Worm (Caenorhabditis elegans) whole organism, L1 larva: ENCODE measurements around the gene sqv-8.

Experiments
- C04F5.9 ChIP-seq: sonication (generic microtip); optimal IDR thresholded peaks from 2 replicates; lab custom pipeline; 2016; ENCODE audit warnings: missing genetic modification characterization, missing compliant biosample characterization
- Y116A8C.19 ChIP-seq: sonication (generic microtip); optimal IDR thresholded peaks from 2 replicates; lab custom pipeline; 2016; ENCODE audit warnings: missing compliant biosample characterization, missing genetic modification characterization, borderline replicate concordance
- alr-1 ChIP-seq: fragments of 200-800 bp; sonication (Bioruptor generic); optimal IDR thresholded peaks from 2 replicates; lab custom pipeline; 2018; ENCODE audit warnings: borderline replicate concordance, mild to moderate bottlenecking, missing genetic modification characterization, missing compliant biosample characterization
- aly-2 ChIP-seq: fragments of 150-350 bp; optimal IDR thresholded peaks from 2 replicates; lab custom pipeline; 2014; ENCODE audit warnings: missing biosample characterization, missing genetic modification characterization
- ama-1 ChIP-seq: fragments of 150-350 bp; optimal IDR thresholded peaks from 2 replicates; lab custom pipeline; 2014
- blmp-1 ChIP-seq: fragments of 150-350 bp; optimal IDR thresholded peaks from 2 replicates; lab custom pipeline; 2014; ENCODE audit warnings: missing biosample characterization, missing genetic modification characterization
- ceh-82 ChIP-seq, 3 experiments: fragments of 150-350 bp in 1 of 3; sonication (generic microtip) in 2 of 3; optimal IDR thresholded peaks; 2 replicates each; lab custom pipeline; 2014 to 2017; ENCODE audit warnings: missing biosample characterization in 3 of 3, missing genetic modification characterization in 3 of 3
- ceh-88 ChIP-seq: fragments of 200-800 bp; sonication (Bioruptor generic); IDR thresholded peaks from 2 replicates; pipeline ENCODE4 v1.3.6; 2022; ENCODE audit warnings: missing genetic modification characterization, missing compliant biosample characterization
- ces-1 ChIP-seq: fragments of 150-350 bp; optimal IDR thresholded peaks from 2 replicates; lab custom pipeline; 2014; ENCODE audit warnings: missing biosample characterization, missing genetic modification reagents, missing genetic modification characterization
- efl-1 ChIP-seq, 4 experiments: fragments of 150-350 bp; optimal IDR thresholded peaks in 3 of 4; peaks in 1 of 4; 1 replicate in 1 of 4; 2 replicates in 3 of 4; lab custom pipeline; 2014; ENCODE audit warnings: missing biosample characterization in 2 of 4, missing genetic modification characterization in 2 of 4, missing genetic modification reagents in 2 of 4
- efl-3 ChIP-seq: fragments of 200-800 bp; sonication (Bioruptor generic); optimal IDR thresholded peaks from 2 replicates; lab custom pipeline; 2018; ENCODE audit warnings: mild to moderate bottlenecking, missing genetic modification characterization, missing compliant biosample characterization
- elt-2 ChIP-seq: sonication (generic microtip); optimal IDR thresholded peaks from 2 replicates; lab custom pipeline; 2016; ENCODE audit warnings: missing genetic modification characterization, mild to moderate bottlenecking, inconsistent platforms, missing compliant biosample characterization, missing genetic modification reagents
- fkh-4 ChIP-seq: sonication (generic microtip); optimal IDR thresholded peaks from 2 replicates; lab custom pipeline; 2016; ENCODE audit warnings: missing compliant biosample characterization, missing genetic modification characterization, borderline replicate concordance
- fkh-8 ChIP-seq: sonication (generic microtip); optimal IDR thresholded peaks from 2 replicates; lab custom pipeline; 2016; ENCODE audit warnings: mild to moderate bottlenecking, missing genetic modification characterization, missing compliant biosample characterization
- fos-1 ChIP-seq: fragments of 150-350 bp; optimal IDR thresholded peaks from 2 replicates; lab custom pipeline; 2014; ENCODE audit warnings: missing biosample characterization, missing genetic modification characterization
- hpl-2 ChIP-seq: fragments of 150-350 bp; optimal IDR thresholded peaks from 2 replicates; lab custom pipeline; 2014; ENCODE audit warnings: missing biosample characterization, missing genetic modification reagents, missing genetic modification characterization
- isw-1 ChIP-seq: fragments of 200-800 bp; sonication (Bioruptor generic); IDR thresholded peaks from 2 replicates; pipeline ENCODE4 v1.3.6; 2022; ENCODE audit warnings: missing genetic modification characterization, missing compliant biosample characterization
- jun-1 ChIP-seq: fragments of 150-350 bp; optimal IDR thresholded peaks from 2 replicates; lab custom pipeline; 2014; ENCODE audit warnings: missing biosample characterization, missing genetic modification reagents, missing genetic modification characterization
- lin-13 ChIP-seq: fragments of 150-350 bp; optimal IDR thresholded peaks from 2 replicates; lab custom pipeline; 2014; ENCODE audit warnings: missing biosample characterization, missing genetic modification reagents, missing genetic modification characterization
- lin-35 ChIP-seq, 2 experiments: fragments of 150-350 bp; optimal IDR thresholded peaks; 2 replicates each; lab custom pipeline; 2014; ENCODE audit warnings: missing biosample characterization in 2 of 2, missing genetic modification characterization in 2 of 2, missing genetic modification reagents in 2 of 2
- lir-3 ChIP-seq: sonication (generic microtip); optimal IDR thresholded peaks from 2 replicates; lab custom pipeline; 2016; ENCODE audit warnings: mild to moderate bottlenecking, missing genetic modification characterization, moderate library complexity, missing compliant biosample characterization; ENCODE audit not compliant: poor library complexity
- mdl-1 ChIP-seq, 2 experiments: fragments of 150-350 bp; optimal IDR thresholded peaks; 2 replicates each; lab custom pipeline; 2014 to 2017; ENCODE audit warnings: missing biosample characterization in 2 of 2, missing genetic modification characterization in 2 of 2, inconsistent platforms in 1 of 2
- nhr-237 ChIP-seq: fragments of 150-350 bp; optimal IDR thresholded peaks from 2 replicates; lab custom pipeline; 2014; ENCODE audit warnings: missing biosample characterization, missing genetic modification characterization
- nhr-28 ChIP-seq: fragments of 150-350 bp; optimal IDR thresholded peaks from 2 replicates; lab custom pipeline; 2014; ENCODE audit warnings: missing biosample characterization, missing genetic modification characterization
- nhr-47 ChIP-seq: sonication (generic microtip); optimal IDR thresholded peaks from 2 replicates; lab custom pipeline; 2016; ENCODE audit warnings: mild to moderate bottlenecking, missing genetic modification characterization, moderate library complexity, missing compliant biosample characterization
- nhr-71 ChIP-seq: sonication (generic microtip); optimal IDR thresholded peaks from 2 replicates; lab custom pipeline; 2016; ENCODE audit warnings: mild to moderate bottlenecking, missing genetic modification characterization, moderate library complexity, missing compliant biosample characterization
- nhr-76 ChIP-seq: sonication (generic microtip); optimal IDR thresholded peaks from 2 replicates; lab custom pipeline; 2017; ENCODE audit warnings: missing biosample characterization, missing genetic modification characterization
- nhr-77 ChIP-seq: fragments of 150-350 bp; optimal IDR thresholded peaks from 2 replicates; lab custom pipeline; 2014; ENCODE audit warnings: missing biosample characterization, missing genetic modification characterization
- nhr-85 ChIP-seq: sonication (generic microtip); peaks from one replicate; lab custom pipeline; 2016; ENCODE audit warnings: missing genetic modification characterization, inconsistent platforms, missing compliant biosample characterization
- pax-3 ChIP-seq: fragments of 200-800 bp; sonication (Bioruptor generic); optimal IDR thresholded peaks from 2 replicates; lab custom pipeline; 2018; ENCODE audit warnings: mild to moderate bottlenecking, missing genetic modification characterization, moderate library complexity, missing compliant biosample characterization
- pqm-1 ChIP-seq: sonication (generic microtip); optimal IDR thresholded peaks from 3 replicates; lab custom pipeline; 2017; ENCODE audit warnings: missing biosample characterization, missing genetic modification characterization
- skn-1 ChIP-seq: fragments of 150-350 bp; optimal IDR thresholded peaks from 2 replicates; lab custom pipeline; 2014; ENCODE audit warnings: missing biosample characterization, missing genetic modification characterization
- snu-23 ChIP-seq: sonication (generic microtip); optimal IDR thresholded peaks from 2 replicates; lab custom pipeline; 2016; ENCODE audit warnings: missing genetic modification characterization, missing compliant biosample characterization
- sup-37 ChIP-seq: fragments of 200-800 bp; sonication (Bioruptor generic); optimal IDR thresholded peaks from 2 replicates; lab custom pipeline; 2018; ENCODE audit warnings: mild to moderate bottlenecking, missing genetic modification characterization, missing compliant biosample characterization
- tbx-2 ChIP-seq: sonication (generic microtip); optimal IDR thresholded peaks from 2 replicates; lab custom pipeline; 2016; ENCODE audit warnings: missing genetic modification characterization, missing compliant biosample characterization
- tlp-1 ChIP-seq: fragments of 150-350 bp; optimal IDR thresholded peaks from 2 replicates; lab custom pipeline; 2014; ENCODE audit warnings: missing biosample characterization, missing genetic modification characterization
- unc-86 ChIP-seq: sonication (generic microtip); optimal IDR thresholded peaks from 2 replicates; lab custom pipeline; 2016; ENCODE audit warnings: missing genetic modification characterization, missing compliant biosample characterization
- zip-4 ChIP-seq: fragments of 200-800 bp; sonication (Bioruptor generic); optimal IDR thresholded peaks from 2 replicates; lab custom pipeline; 2018; ENCODE audit warnings: mild to moderate bottlenecking, missing genetic modification characterization, moderate library complexity, missing compliant biosample characterization
- ztf-11 ChIP-seq, 2 experiments: sonication (generic microtip); optimal IDR thresholded peaks; 2 replicates each; lab custom pipeline; 2016 to 2017; ENCODE audit warnings: missing genetic modification characterization in 2 of 2, missing biosample characterization in 1 of 2, missing compliant biosample characterization in 1 of 2
- ztf-4 ChIP-seq: fragments of 150-350 bp; optimal IDR thresholded peaks from 2 replicates; lab custom pipeline; 2014; ENCODE audit warnings: missing biosample characterization, missing genetic modification characterization

The sqv-8 gene

DNA sequence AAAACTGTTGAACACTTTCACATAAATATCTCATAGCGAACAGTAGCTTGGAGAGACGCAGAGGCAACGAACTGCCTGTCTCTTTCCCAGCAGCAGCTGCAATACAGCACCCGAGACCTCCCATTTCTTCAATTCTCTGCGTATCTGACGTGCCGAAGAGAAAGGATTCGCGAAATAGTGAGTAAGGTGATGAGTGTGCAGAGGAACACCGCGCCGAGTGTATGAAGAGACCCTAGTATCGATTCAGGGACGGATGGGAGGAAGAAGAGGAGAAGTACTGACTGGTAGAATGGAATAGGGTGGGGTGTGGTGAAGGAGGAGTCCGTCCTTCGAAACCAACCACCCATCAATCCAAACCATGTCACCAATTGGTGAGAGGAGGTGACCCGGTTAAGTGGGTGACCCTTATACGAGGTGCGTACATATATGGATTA lies 639 bp upstream of the sqv-8 start (continued):
- peak; percentile 78 for TF ChIP-seq snu-23
- TF ChIP-seq ces-1: no peak
- TF ChIP-seq fos-1 (tag; lab: Kevin White, UChicago): peak; percentile 53
- peak in 1 of 2 experiments; percentile 73 for TF ChIP-seq ztf-11 (tag; optimal IDR thresholded peaks at IDR 0.05; lab: Kevin White, UChicago)
- TF ChIP-seq nhr-85 (tag; lab: Kevin White, UChicago): peak; percentile 90
- peak; percentile 64 for TF ChIP-seq jun-1 (tag; lab: Kevin White, UChicago)
- no peak for TF ChIP-seq nhr-76 (tag; lab: Kevin White, UChicago)
- peak; percentile 52 for TF ChIP-seq unc-86
- peak; percentile 37 to 74 (median 44) for TF ChIP-seq ceh-82 (tag; optimal IDR thresholded peaks at IDR 0.05; lab: Kevin White, UChicago)
- TF ChIP-seq mdl-1 (tag; optimal IDR thresholded peaks at IDR 0.05; lab: Kevin White, UChicago): peak in 1 of 2 experiments; percentile 75
- peak; percentile 95 for TF ChIP-seq blmp-1 (tag; lab: Kevin White, UChicago)

DNA sequence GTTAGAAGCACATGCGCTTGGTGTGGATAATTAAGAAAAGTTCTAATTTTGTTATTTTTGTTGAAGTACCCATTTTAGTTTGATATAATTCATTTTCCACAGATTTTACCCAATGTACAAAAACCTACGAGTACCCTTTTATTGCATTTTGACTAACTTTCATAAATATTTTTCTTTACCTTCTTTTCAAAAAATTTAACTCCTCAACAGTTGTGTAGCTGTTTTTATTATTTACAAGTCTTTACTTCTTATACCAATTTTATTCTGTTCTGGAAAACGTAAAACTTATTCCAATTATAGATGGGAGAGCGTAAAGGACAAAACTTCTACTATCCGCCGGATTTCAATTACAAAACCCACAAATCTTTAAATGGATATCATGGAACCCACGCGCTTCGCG lies 2.4 kb downstream of the sqv-8 start, which contains the start of gene ZK1307.9:
TSS of gene ZK1307.9 (plus strand) at position 301 of the 400 bp plus-strand sequence.
- TF ChIP-seq lin-35 (GFP tag; optimal IDR thresholded peaks at IDR 0.05; lab: Kevin White, UChicago) (no peak), efl-3 (GFP tag; lab: Kevin White, UChicago) (no peak), nhr-47 (tag; lab: Kevin White, UChicago) (no peak), sup-37 (GFP tag; lab: Kevin White, UChicago) (no peak), hpl-2 (GFP tag; lab: Kevin White, UChicago) (no peak)

DNA sequence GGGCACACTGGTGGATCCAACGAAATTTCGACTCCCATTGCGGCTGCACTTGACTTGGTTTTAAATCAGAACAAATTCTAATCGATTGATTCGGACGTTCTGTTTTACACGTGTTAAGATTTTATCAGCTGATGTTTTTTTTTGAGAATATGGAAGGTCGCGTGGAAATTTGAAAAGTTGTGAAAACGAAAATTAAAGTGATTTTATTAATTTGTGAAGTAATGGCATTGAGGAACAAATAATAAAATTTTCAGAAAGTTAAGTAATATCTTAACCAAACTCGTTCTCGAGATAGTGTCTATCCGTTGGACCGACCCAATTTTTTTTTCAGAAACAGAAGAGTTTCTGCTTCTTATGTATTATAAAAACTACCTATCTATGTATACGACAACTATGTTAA lies 4.9 kb downstream of the sqv-8 start, which contains the start of gene ZK1307.4:
TSS of gene ZK1307.4 (minus strand) at position 101 of the 400 bp plus-strand sequence.
- TF ChIP-seq ztf-4 (tag; lab: Kevin White, UChicago) (no peak), ztf-11 (tag; optimal IDR thresholded peaks at IDR 0.05; lab: Kevin White, UChicago) (no peak), unc-86 (no peak), lin-13 (GFP tag; lab: Kevin White, UChicago) (no peak), snu-23 (no peak), nhr-28 (tag; lab: Kevin White, UChicago) (no peak), alr-1 (no peak), fkh-8 (tag; lab: Kevin White, UChicago) (no peak), Y116A8C.19 (tag; lab: Kevin White, UChicago) (no peak), fkh-4 (tag; lab: Kevin White, UChicago) (no peak), nhr-71 (tag; lab: Kevin White, UChicago) (no peak), jun-1 (tag; lab: Kevin White, UChicago) (no peak), tlp-1 (tag; lab: Kevin White, UChicago) (no peak), efl-1 (optimal IDR thresholded peaks at IDR 0.05; lab: Kevin White, UChicago) (no peak), efl-1 (GFP tag; optimal IDR thresholded peaks at IDR 0.05 in 1 of 2; lab: Kevin White, UChicago) (no peak), C04F5.9 (tag; lab: Kevin White, UChicago) (no peak), aly-2 (no peak), lir-3 (no peak)
- TF ChIP-seq, all 84 proteins: peak for 0

ce11 chrII:9652919-9653318 lies 6.1 kb downstream of the sqv-8 start, which contains the start of gene ZK1307.3:
ZK1307.3 (minus strand) TSS chrII:9653019.
- no peak for TF ChIP-seq elt-2 (tag; lab: Kevin White, UChicago)
- TF ChIP-seq tbx-2 (tag; lab: Kevin White, UChicago): no peak
- no peak for TF ChIP-seq isw-1 (GFP tag; lab: Robert Waterston, UW)
- TF ChIP-seq nhr-28 (tag; lab: Kevin White, UChicago): no peak
- TF ChIP-seq sup-37 (GFP tag; lab: Kevin White, UChicago): no peak
- TF ChIP-seq ceh-82 (tag; optimal IDR thresholded peaks at IDR 0.05; lab: Kevin White, UChicago): no peak

ce11 chrII:9653679-9654078 lies 6.9 kb downstream of the sqv-8 start, which contains the start of gene ZK1307.2:
ZK1307.2 (minus strand) TSS chrII:9653952.
- no peak for TF ChIP-seq nhr-28 (tag; lab: Kevin White, UChicago)
- no peak for TF ChIP-seq pax-3
- no peak for TF ChIP-seq nhr-77
- no peak for TF ChIP-seq pqm-1
- no peak for TF ChIP-seq zip-4 (GFP tag; lab: Kevin White, UChicago)
- TF ChIP-seq nhr-237: no peak
- TF ChIP-seq ama-1: no peak
- TF ChIP-seq hpl-2 (GFP tag; lab: Kevin White, UChicago): no peak
- no peak for TF ChIP-seq ceh-88 (GFP tag; lab: Robert Waterston, UW)
- TF ChIP-seq skn-1: no peak
